Worm (Caenorhabditis elegans) whole organism, L4 larva: Measurements from ENCODE around the gene R02D3.8.

Experiments used
- D1046.2 ChIP-seq: fragments of 200-800 bp; sonication (Bioruptor generic); IDR thresholded peaks from 2 replicates; pipeline ENCODE4 v1.3.6; 2022; ENCODE audit warnings: missing genetic modification characterization, missing compliant biosample characterization
- F26F4.8 ChIP-seq: fragments of 200-800 bp; sonication (Bioruptor generic); conservative IDR thresholded peaks from 2 replicates; pipeline ENCODE4 v1.3.6; 2022; ENCODE audit warnings: missing genetic modification characterization, missing compliant biosample characterization
- F44E2.7 ChIP-seq: fragments of 200-800 bp; sonication (Bioruptor generic); IDR thresholded peaks from 2 replicates; pipeline ENCODE4 v2.1.2; 2022; ENCODE audit warnings: missing genetic modification characterization, missing compliant biosample characterization
- T20F7.1 ChIP-seq: fragments of 200-800 bp; sonication (Bioruptor generic); optimal IDR thresholded peaks from 2 replicates; lab custom pipeline; 2018; ENCODE audit warnings: mild to moderate bottlenecking, missing genetic modification characterization, missing compliant biosample characterization
- Y105C5A.15 ChIP-seq: fragments of 200-800 bp; sonication (Bioruptor generic); IDR thresholded peaks from 2 replicates; pipeline ENCODE4 v1.3.6; 2022; ENCODE audit warnings: missing genetic modification characterization, missing compliant biosample characterization
- Y48G9A.11 ChIP-seq: fragments of 200-800 bp; sonication (Bioruptor generic); IDR thresholded peaks from 2 replicates; pipeline ENCODE4 v1.3.6; 2022; ENCODE audit warnings: missing genetic modification reagents, missing genetic modification characterization, missing compliant biosample characterization
- attf-4 ChIP-seq: sonication (generic microtip); optimal IDR thresholded peaks from 3 replicates; lab custom pipeline; 2017; ENCODE audit warnings: missing biosample characterization, missing genetic modification characterization
- ceh-82 ChIP-seq: sonication (generic microtip); optimal IDR thresholded peaks from 2 replicates; lab custom pipeline; 2017; ENCODE audit warnings: missing biosample characterization, missing genetic modification characterization
- ces-1 ChIP-seq: fragments of 150-350 bp; sonication (generic microtip); optimal IDR thresholded peaks from 4 replicates; lab custom pipeline; 2014; ENCODE audit warnings: missing biosample characterization, missing genetic modification reagents, missing genetic modification characterization
- daf-12 ChIP-seq: fragments of 150-350 bp; optimal IDR thresholded peaks from 2 replicates; lab custom pipeline; 2014; ENCODE audit warnings: missing biosample characterization, missing genetic modification reagents, missing genetic modification characterization
- daf-16 ChIP-seq, 3 experiments: sonication (generic microtip); optimal IDR thresholded peaks; 2 replicates each; lab custom pipeline; 2016 to 2017; ENCODE audit warnings: missing genetic modification characterization in 3 of 3, missing genetic modification reagents in 3 of 3, mild to moderate bottlenecking in 2 of 3, missing compliant biosample characterization in 2 of 3, missing biosample characterization in 1 of 3, moderate library complexity in 1 of 3
- daf-19 ChIP-seq: fragments of 200-800 bp; sonication (Bioruptor generic); conservative IDR thresholded peaks from 2 replicates; pipeline ENCODE4 v1.3.6; 2022; ENCODE audit warnings: missing genetic modification characterization, missing compliant biosample characterization
- dmd-6 ChIP-seq: fragments of 200-800 bp; sonication (Bioruptor generic); IDR thresholded peaks from 2 replicates; pipeline ENCODE4 v1.3.6; 2022; ENCODE audit warnings: missing genetic modification reagents, missing genetic modification characterization, missing compliant biosample characterization
- dmd-8 ChIP-seq: fragments of 200-800 bp; sonication (Bioruptor generic); IDR thresholded peaks from 2 replicates; pipeline ENCODE4 v1.3.6; 2022; ENCODE audit warnings: missing genetic modification characterization, missing compliant biosample characterization
- dmd-9 ChIP-seq: fragments of 200-800 bp; sonication (Bioruptor generic); IDR thresholded peaks from 2 replicates; pipeline ENCODE4 v1.3.6; 2022; ENCODE audit warnings: missing genetic modification reagents, missing genetic modification characterization, missing compliant biosample characterization
- dpl-1 ChIP-seq: fragments of 150-350 bp; optimal IDR thresholded peaks from 2 replicates; lab custom pipeline; 2014; ENCODE audit warnings: missing biosample characterization, missing genetic modification reagents, missing genetic modification characterization
- duxl-1 ChIP-seq: sonication (generic microtip); optimal IDR thresholded peaks from 2 replicates; lab custom pipeline; 2016; ENCODE audit warnings: mild to moderate bottlenecking, missing genetic modification characterization, moderate library complexity, missing compliant biosample characterization; ENCODE audit not compliant: poor library complexity
- dve-1 ChIP-seq: sonication (generic microtip); optimal IDR thresholded peaks from 2 replicates; lab custom pipeline; 2017; ENCODE audit warnings: antibody characterized with exemption, mild to moderate bottlenecking, missing genetic modification characterization, missing compliant biosample characterization; ENCODE audit not compliant: insufficient read depth
- egl-43 ChIP-seq: fragments of 200-800 bp; sonication (Bioruptor generic); IDR thresholded peaks from 2 replicates; pipeline ENCODE4 v1.3.6; 2022; ENCODE audit warnings: missing genetic modification reagents, missing genetic modification characterization, missing compliant biosample characterization
- fkh-10 ChIP-seq: fragments of 150-350 bp; optimal IDR thresholded peaks from 2 replicates; lab custom pipeline; 2014; ENCODE audit warnings: missing biosample characterization, missing genetic modification reagents, missing genetic modification characterization
- gei-8 ChIP-seq: fragments of 200-800 bp; sonication (Bioruptor generic); optimal IDR thresholded peaks from 2 replicates; lab custom pipeline; 2018; ENCODE audit warnings: mild to moderate bottlenecking, missing genetic modification characterization, missing compliant biosample characterization
- hif-1 ChIP-seq, 2 experiments: sonication (generic microtip); optimal IDR thresholded peaks; 2 replicates each; lab custom pipeline; 2016 to 2017; ENCODE audit warnings: missing compliant biosample characterization in 2 of 2, missing genetic modification characterization in 2 of 2, missing genetic modification reagents in 2 of 2, missing genotype in 2 of 2, mild to moderate bottlenecking in 1 of 2
- hmg-1.1 ChIP-seq: fragments of 200-800 bp; sonication (Bioruptor generic); IDR thresholded peaks from 2 replicates; pipeline ENCODE4 v1.3.6; 2022; ENCODE audit warnings: missing genetic modification reagents, missing genetic modification characterization, missing compliant biosample characterization
- lin-13 ChIP-seq: fragments of 150-350 bp; optimal IDR thresholded peaks from 2 replicates; lab custom pipeline; 2014; ENCODE audit warnings: missing biosample characterization, missing genetic modification reagents, missing genetic modification characterization
- lin-15B ChIP-seq: fragments of 150-350 bp; sonication (generic microtip); optimal IDR thresholded peaks from 3 replicates; lab custom pipeline; 2014; ENCODE audit warnings: missing biosample characterization, missing genetic modification characterization
- lin-29 ChIP-seq: fragments of 200-800 bp; sonication (Bioruptor generic); IDR thresholded peaks from 2 replicates; pipeline ENCODE4 v1.3.6; 2022; ENCODE audit warnings: missing genetic modification reagents, missing genetic modification characterization, missing compliant biosample characterization
- lir-3 ChIP-seq: sonication (generic microtip); optimal IDR thresholded peaks from 2 replicates; lab custom pipeline; 2016; ENCODE audit warnings: mild to moderate bottlenecking, missing genetic modification characterization, missing compliant biosample characterization
- madf-5 ChIP-seq, 2 experiments: fragments of 200-800 bp; sonication (Bioruptor generic); IDR thresholded peaks; 2 replicates each; pipeline ENCODE4 v1.3.6; 2022; ENCODE audit warnings: missing compliant biosample characterization in 2 of 2, missing genetic modification characterization in 2 of 2
- mdt-29 ChIP-seq: fragments of 200-800 bp; sonication (Bioruptor generic); IDR thresholded peaks from 2 replicates; pipeline ENCODE4 v1.3.6; 2022; ENCODE audit warnings: missing genetic modification reagents, missing genetic modification characterization, missing compliant biosample characterization
- mxl-2 ChIP-seq: fragments of 200-800 bp; sonication (Bioruptor generic); conservative IDR thresholded peaks from 2 replicates; pipeline ENCODE4 v1.3.6; 2022; ENCODE audit warnings: missing genetic modification reagents, missing genetic modification characterization, missing compliant biosample characterization
- mxl-3 ChIP-seq: fragments of 200-800 bp; sonication (Bioruptor generic); optimal IDR thresholded peaks from 2 replicates; lab custom pipeline; 2018; ENCODE audit warnings: mild to moderate bottlenecking, missing genetic modification characterization, missing compliant biosample characterization
- nhr-10 ChIP-seq: fragments of 150-350 bp; optimal IDR thresholded peaks from 2 replicates; lab custom pipeline; 2014; ENCODE audit warnings: missing biosample characterization, missing genetic modification characterization
- nhr-102 ChIP-seq: sonication (generic microtip); optimal IDR thresholded peaks from 2 replicates; lab custom pipeline; 2016; ENCODE audit warnings: mild to moderate bottlenecking, missing genetic modification characterization, moderate library complexity, missing compliant biosample characterization
- nhr-28 ChIP-seq: fragments of 150-350 bp; optimal IDR thresholded peaks from 2 replicates; lab custom pipeline; 2014; ENCODE audit warnings: missing biosample characterization, missing genetic modification characterization
- nhr-42 ChIP-seq: fragments of 200-800 bp; sonication (Bioruptor generic); IDR thresholded peaks from 2 replicates; pipeline ENCODE4 v1.3.6; 2022; ENCODE audit warnings: missing genetic modification characterization, missing compliant biosample characterization
- nhr-48 ChIP-seq: sonication (generic microtip); optimal IDR thresholded peaks from 2 replicates; lab custom pipeline; 2016; ENCODE audit warnings: mild to moderate bottlenecking, missing genetic modification characterization, missing compliant biosample characterization
- nhr-6 ChIP-seq: fragments of 150-350 bp; optimal IDR thresholded peaks from 2 replicates; lab custom pipeline; 2014; ENCODE audit warnings: missing biosample characterization, missing genetic modification characterization
- nhr-76 ChIP-seq: fragments of 150-350 bp; optimal IDR thresholded peaks from 2 replicates; lab custom pipeline; 2014; ENCODE audit warnings: missing biosample characterization, missing genetic modification characterization
- php-3 ChIP-seq: fragments of 200-800 bp; sonication (Bioruptor generic); IDR thresholded peaks from 2 replicates; pipeline ENCODE4 v1.3.6; 2022; ENCODE audit warnings: missing genetic modification reagents, missing genetic modification characterization, missing compliant biosample characterization
- rbr-2 ChIP-seq: sonication (generic microtip); optimal IDR thresholded peaks from 2 replicates; lab custom pipeline; 2016; ENCODE audit warnings: missing genotype, missing genetic modification characterization, missing compliant biosample characterization
- saeg-2 ChIP-seq: fragments of 200-800 bp; sonication (Bioruptor generic); IDR thresholded peaks from 2 replicates; pipeline ENCODE4 v1.3.6; 2022; ENCODE audit warnings: missing genetic modification reagents, missing genetic modification characterization, missing compliant biosample characterization
- sdz-12 ChIP-seq: fragments of 200-800 bp; sonication (Bioruptor generic); optimal IDR thresholded peaks from 2 replicates; lab custom pipeline; 2018; ENCODE audit warnings: mild to moderate bottlenecking, missing genetic modification characterization, missing compliant biosample characterization
- snpc-4 ChIP-seq: fragments of 150-350 bp; optimal IDR thresholded peaks from 2 replicates; lab custom pipeline; 2014; ENCODE audit warnings: missing biosample characterization, missing genetic modification characterization
- spr-1 ChIP-seq: sonication (generic microtip); optimal IDR thresholded peaks from 2 replicates; lab custom pipeline; 2016; ENCODE audit warnings: mild to moderate bottlenecking, missing genetic modification characterization, missing compliant biosample characterization
- tra-1 ChIP-seq: fragments of 200-800 bp; sonication (Bioruptor generic); IDR thresholded peaks from 2 replicates; pipeline ENCODE4 v1.3.6; 2022; ENCODE audit warnings: missing genetic modification reagents, missing genetic modification characterization, missing compliant biosample characterization
- unc-62 ChIP-seq, 3 experiments: fragments of 150-350 bp in 1 of 3; sonication (generic microtip); optimal IDR thresholded peaks in 2 of 3; peaks in 1 of 3; 1 replicate in 1 of 3; 2 replicates in 2 of 3; lab custom pipeline; 2014 to 2017; ENCODE audit warnings: missing biosample characterization in 3 of 3, missing genetic modification characterization in 3 of 3, missing genetic modification reagents in 3 of 3, missing genotype in 1 of 3
- vab-7 ChIP-seq: fragments of 200-800 bp; sonication (Bioruptor generic); IDR thresholded peaks from 2 replicates; pipeline ENCODE4 v1.3.6; 2022; ENCODE audit warnings: missing genetic modification reagents, missing genetic modification characterization, missing compliant biosample characterization
- zag-1 ChIP-seq: fragments of 150-350 bp; optimal IDR thresholded peaks from 2 replicates; lab custom pipeline; 2014; ENCODE audit warnings: missing biosample characterization, missing genetic modification characterization
- ztf-7 ChIP-seq: fragments of 150-350 bp; optimal IDR thresholded peaks from 2 replicates; lab custom pipeline; 2014; ENCODE audit warnings: missing biosample characterization, missing genetic modification characterization

R02D3.8 gene

ce11 chrIV:295734-296201 is 38.8 kb upstream of the R02D3.8 start (continued):
- peak; percentile 44 for TF ChIP-seq mxl-3 (GFP tag; lab: Kevin White, UChicago)

- peak; percentile 25 for TF ChIP-seq duxl-1 (tag; lab: Kevin White, UChicago)
- TF ChIP-seq hif-1 (tag; optimal IDR thresholded peaks at IDR 0.05; lab: Kevin White, UChicago) = no peak
- TF ChIP-seq lir-3 (tag; lab: Kevin White, UChicago) = no peak
- no peak for TF ChIP-seq dpl-1 (GFP tag; lab: Kevin White, UChicago)
- TF ChIP-seq dve-1 = peak; percentile 21
- TF ChIP-seq zag-1 (tag; lab: Kevin White, UChicago) = no peak
- TF ChIP-seq dmd-9 = no peak
- peak; percentile 14; the same call in 1 of the 2 replicates for TF ChIP-seq dmd-6 (GFP tag; lab: Robert Waterston, UW)
- no peak for TF ChIP-seq Y105C5A.15 (GFP tag; lab: Robert Waterston, UW)
- peak; percentile 54 for TF ChIP-seq nhr-28 (tag; lab: Kevin White, UChicago)
- no peak for TF ChIP-seq gei-8
- 0 out of 2 replicates have a peak, but pooled peaks have one; percentile 14 for TF ChIP-seq hmg-1.1 (GFP tag; lab: Robert Waterston, UW)
- TF ChIP-seq F26F4.8 (GFP tag; lab: Robert Waterston, UW) = no peak
- TF ChIP-seq daf-16 (GFP tag; optimal IDR thresholded peaks at IDR 0.05; lab: Kevin White, UChicago) = no peak
- TF ChIP-seq daf-16 (tag; optimal IDR thresholded peaks at IDR 0.05; lab: Kevin White, UChicago) = peak; percentile 20
- no peak for TF ChIP-seq ces-1 (GFP tag; lab: Kevin White, UChicago)
- no peak for TF ChIP-seq unc-62 (GFP tag; optimal IDR thresholded peaks at IDR 0.05 in 1 of 2; lab: Kevin White, UChicago)
- TF ChIP-seq unc-62 (tag; optimal IDR thresholded peaks at IDR 0.05; lab: Kevin White, UChicago) = no peak
- 0 out of 2 replicates have a peak, but pooled peaks have one; percentile 6 for TF ChIP-seq tra-1 (GFP tag; lab: Robert Waterston, UW)
- no peak for TF ChIP-seq lin-29 (GFP tag; lab: Robert Waterston, UW)
- TF ChIP-seq egl-43 (GFP tag; lab: Robert Waterston, UW) = no peak
- TF ChIP-seq lin-15B (tag; lab: Kevin White, UChicago) = no peak
- TF ChIP-seq sdz-12 = no peak
- no peak for TF ChIP-seq madf-5 (GFP tag; IDR thresholded peaks at IDR 0.05; lab: Robert Waterston, UW)
- TF ChIP-seq D1046.2 = no peak
- no peak for TF ChIP-seq mxl-2
- no peak for TF ChIP-seq snpc-4 (tag; lab: Kevin White, UChicago)
- TF ChIP-seq saeg-2 (GFP tag; lab: Robert Waterston, UW) = no peak
- no peak for TF ChIP-seq ceh-82 (tag; lab: Kevin White, UChicago)
- TF ChIP-seq nhr-102 (tag; lab: Kevin White, UChicago) = no peak
- TF ChIP-seq fkh-10 (GFP tag; lab: Kevin White, UChicago) = no peak
- 0 out of 2 replicates have a peak, but pooled peaks have one; percentile 31 for TF ChIP-seq dmd-8
- TF ChIP-seq mdt-29 = no peak
- TF ChIP-seq nhr-6 = no peak
- TF ChIP-seq rbr-2 (tag; lab: Kevin White, UChicago) = no peak
- TF ChIP-seq nhr-76 (tag; lab: Kevin White, UChicago) = no peak
- TF ChIP-seq nhr-42 (GFP tag; lab: Robert Waterston, UW) = no peak
- TF ChIP-seq daf-19 (GFP tag; lab: Robert Waterston, UW) = no peak
- TF ChIP-seq nhr-10 (tag; lab: Kevin White, UChicago) = no peak
- TF ChIP-seq T20F7.1 (GFP tag; lab: Kevin White, UChicago) = no peak
- TF ChIP-seq vab-7 (GFP tag; lab: Robert Waterston, UW) = no peak
- no peak for TF ChIP-seq lin-13 (GFP tag; lab: Kevin White, UChicago)
- no peak for TF ChIP-seq daf-12 (tag; lab: Kevin White, UChicago)
- no peak for TF ChIP-seq spr-1 (tag; lab: Kevin White, UChicago)
- TF ChIP-seq Y48G9A.11 = no peak
- TF ChIP-seq attf-4 (tag; lab: Kevin White, UChicago) = no peak
- no peak for TF ChIP-seq F44E2.7
- no peak for TF ChIP-seq ztf-7 (tag; lab: Kevin White, UChicago)
- no peak for TF ChIP-seq nhr-48 (tag; lab: Kevin White, UChicago)
- TF ChIP-seq php-3 (GFP tag; lab: Robert Waterston, UW) = 0 out of 2 replicates have a peak, but pooled peaks have one; percentile 12
These were observed 37.7 kb upstream of the R02D3.8 start for ce11 chrIV:294737-295136.
